Worm (Caenorhabditis elegans) whole organism, midembryonic: ENCODE measurements around the gene F11G11.13.
A peak's percentile ranks its signal among the peaks of the same experiment; 100 is the strongest.
"Not testable (repeated sequence)": the region's sequence is repeated elsewhere in the genome, so short reads cannot be mapped to it uniquely, and the experiment has no call there.

Experiments
- T22C8.4 ChIP-seq: fragments of 200-800 bp; sonication (Bioruptor generic); IDR thresholded peaks from 2 replicates; pipeline ENCODE4 v1.3.6; 2022; ENCODE audit warnings: missing genetic modification characterization, missing compliant biosample characterization
- cog-1 ChIP-seq: sonication (generic microtip); optimal IDR thresholded peaks from 2 replicates; lab custom pipeline; 2016; ENCODE audit warnings: missing genetic modification characterization, missing compliant biosample characterization
- flt-1 ChIP-seq: fragments of 200-800 bp; sonication (Bioruptor generic); IDR thresholded peaks from 2 replicates; pipeline ENCODE4 v1.3.6; 2022; ENCODE audit warnings: missing genetic modification characterization, missing compliant biosample characterization
- klf-2 ChIP-seq: fragments of 200-800 bp; sonication (Bioruptor generic); conservative IDR thresholded peaks from 2 replicates; pipeline ENCODE4 v1.3.6; 2022; ENCODE audit warnings: missing genetic modification reagents, missing genetic modification characterization, missing compliant biosample characterization
- med-1 ChIP-seq: sonication (generic microtip); optimal IDR thresholded peaks from 2 replicates; lab custom pipeline; 2017; ENCODE audit warnings: missing genetic modification characterization, mild to moderate bottlenecking, missing compliant biosample characterization, antibody characterized with exemption, missing genetic modification reagents; ENCODE audit not compliant: insufficient read depth
- ref-1 ChIP-seq: fragments of 200-800 bp; sonication (Bioruptor generic); conservative IDR thresholded peaks from 2 replicates; pipeline ENCODE4 v1.3.6; 2022; ENCODE audit warnings: missing genetic modification reagents, missing genetic modification characterization, missing compliant biosample characterization
- tab-1 ChIP-seq: fragments of 200-800 bp; sonication (Bioruptor generic); IDR thresholded peaks from 2 replicates; pipeline ENCODE4 v1.3.6; 2022; ENCODE audit warnings: missing genetic modification characterization, missing compliant biosample characterization
- ztf-23 ChIP-seq: fragments of 200-800 bp; sonication (Bioruptor generic); IDR thresholded peaks from 2 replicates; pipeline ENCODE4 v1.3.6; 2022; ENCODE audit warnings: missing genetic modification reagents, missing genetic modification characterization, missing compliant biosample characterization
- ztf-29 ChIP-seq: fragments of 200-800 bp; sonication (Bioruptor generic); IDR thresholded peaks from 2 replicates; pipeline ENCODE4 v1.3.6; 2022; ENCODE audit warnings: missing genetic modification reagents, missing genetic modification characterization, missing compliant biosample characterization

F11G11.13 gene

ce11 chrII:4851594-4852106, 24.3 kb downstream of the F11G11.13 start, which contains the start of gene dnj-9:
dnj-9 (plus strand) TSS chrII:4852056.
- TF ChIP-seq tab-1 = peak; percentile 22; the same call in 1 of the 2 replicates
- TF ChIP-seq ref-1 (GFP tag; lab: Robert Waterston, UW) = no peak
- peak; percentile 54 for TF ChIP-seq cog-1 (tag; lab: Kevin White, UChicago)
- TF ChIP-seq T22C8.4 (GFP tag; lab: Robert Waterston, UW) = peak; percentile 53; the same call in 1 of the 2 replicates
- TF ChIP-seq flt-1 = peak; percentile 65; the same call in 1 of the 2 replicates
- TF ChIP-seq ztf-23 = peak; percentile 79
- no peak; the same call in 1 of the 2 replicates for TF ChIP-seq klf-2 (GFP tag; lab: Robert Waterston, UW)
- TF ChIP-seq med-1 = peak; percentile 59
- no peak for TF ChIP-seq ztf-29 (GFP tag; lab: Robert Waterston, UW)

ce11 chrII:4849885-4850284, 26.1 kb downstream of the F11G11.13 start, which contains the start of gene T23B7.3:
T23B7.3 (plus strand) TSS chrII:4850185.
- no peak for TF ChIP-seq ztf-29 (GFP tag; lab: Robert Waterston, UW)
- TF ChIP-seq tab-1 = no peak
- no peak for TF ChIP-seq T22C8.4 (GFP tag; lab: Robert Waterston, UW)
- no peak for TF ChIP-seq cog-1 (tag; lab: Kevin White, UChicago)
- TF ChIP-seq ztf-23 = no peak
- no peak for TF ChIP-seq ref-1 (GFP tag; lab: Robert Waterston, UW)
- TF ChIP-seq flt-1 = no peak
- TF ChIP-seq med-1 = no peak

DNA sequence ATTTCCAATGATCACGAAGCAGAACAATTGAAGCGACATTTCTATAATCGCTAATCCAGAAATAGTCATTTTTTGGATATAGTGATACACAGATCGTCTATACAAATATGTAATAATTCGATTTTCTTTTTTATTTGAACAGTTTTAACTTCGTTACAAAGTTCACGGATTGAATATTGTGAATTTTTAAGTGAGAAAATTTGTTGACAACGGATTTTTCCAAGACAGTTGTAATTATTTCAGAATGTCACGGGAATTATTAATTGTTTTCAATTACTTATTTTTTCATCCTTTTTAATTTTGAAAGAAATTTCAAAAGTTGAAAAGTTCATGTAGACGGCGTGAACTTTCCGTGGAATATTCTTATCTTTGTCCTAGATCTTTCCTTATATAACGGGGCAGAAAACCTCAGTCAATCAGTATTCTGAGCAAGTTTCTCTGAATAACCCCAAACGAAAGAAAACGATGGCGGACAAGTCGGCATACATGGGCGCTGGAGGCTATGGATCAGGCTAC, 33.8 kb downstream of the F11G11.13 start, which contains the start of the genes T23B7.2 and nspd-4:
Gene T23B7.2 (minus strand): TSS at position 101 of the 516 bp plus-strand sequence.
Gene nspd-4 (plus strand): TSS at position 466 of the 516 bp plus-strand sequence.
- TF ChIP-seq klf-2, ztf-29, T22C8.4 (GFP tag; lab: Robert Waterston, UW): not testable (repeated sequence)

ce11 chrII:4837659-4838058, 38.3 kb downstream of the F11G11.13 start, which contains the start of gene C33F10.12:
C33F10.12 (minus strand) TSS chrII:4837759.
- no peak for TF ChIP-seq flt-1
- no peak for TF ChIP-seq tab-1
- TF ChIP-seq ztf-23 = no peak
- no peak for TF ChIP-seq klf-2 (GFP tag; lab: Robert Waterston, UW)
- no peak for TF ChIP-seq ztf-29 (GFP tag; lab: Robert Waterston, UW)
- no peak for TF ChIP-seq med-1
- TF ChIP-seq cog-1 (tag; lab: Kevin White, UChicago) = no peak
- TF ChIP-seq ref-1 (GFP tag; lab: Robert Waterston, UW) = no peak
- no peak for TF ChIP-seq T22C8.4 (GFP tag; lab: Robert Waterston, UW)

- TF ChIP-seq cog-1 (tag; lab: Kevin White, UChicago) (no peak), ztf-23 (no peak), ref-1 (GFP tag; lab: Robert Waterston, UW) (no peak), ztf-29 (GFP tag; lab: Robert Waterston, UW) (no peak), med-1 (no peak), flt-1 (no peak), tab-1 (no peak)
Observed at ce11 chrII:4834761-4835160, 41.2 kb downstream of the F11G11.13 start, which contains the start of the genes C33F10.11 and C33F10.1. C33F10.11 (minus strand) TSS chrII:4834861. C33F10.1 (plus strand) TSS chrII:4835023.

- TF ChIP-seq ztf-23 (no peak), cog-1 (tag; lab: Kevin White, UChicago) (no peak), ztf-29 (GFP tag; lab: Robert Waterston, UW) (no peak), ref-1 (GFP tag; lab: Robert Waterston, UW) (no peak), med-1 (no peak), tab-1 (no peak), T22C8.4 (GFP tag; lab: Robert Waterston, UW) (no peak), flt-1 (no peak), klf-2 (GFP tag; lab: Robert Waterston, UW) (no peak)
Observed at ce11 chrII:4827734-4828609, 48.0 kb downstream of the F11G11.13 start, which contains the start of the genes fbxb-88 and tbck-1. fbxb-88 (minus strand) TSS chrII:4827884. tbck-1 (plus strand) TSS chrII:4828559.
